Fruit fly (Drosophila melanogaster) whole organism, pupa: ENCODE data around the gene Acp32CD.

ENCODE experiments used
- CG10348 ChIP-seq: fragments of 200-800 bp; sonication (Bioruptor generic); IDR thresholded peaks from 2 replicates; pipeline ENCODE4 v1.3.6; 2022; ENCODE audit warnings: missing biosample characterization, missing genetic modification characterization
- CG13204 ChIP-seq: fragments of 200-800 bp; sonication (Bioruptor generic); optimal IDR thresholded peaks from 2 replicates; lab custom pipeline; 2018; ENCODE audit warnings: missing biosample characterization, mild to moderate bottlenecking, missing genetic modification characterization, moderate library complexity
- CG32121 ChIP-seq: fragments of 200-800 bp; sonication (Bioruptor generic); IDR thresholded peaks from 2 replicates; pipeline ENCODE4 v1.3.6; 2022; ENCODE audit warnings: missing biosample characterization, missing genetic modification characterization
- CG9948 ChIP-seq: fragments of 200-800 bp; sonication (Bioruptor generic); optimal IDR thresholded peaks from 2 replicates; lab custom pipeline; 2018; ENCODE audit warnings: missing biosample characterization, mild to moderate bottlenecking, missing genetic modification characterization, moderate library complexity
- EcR ChIP-seq: fragments of 200-800 bp; sonication (Bioruptor generic); optimal IDR thresholded peaks from 3 replicates; lab custom pipeline; 2019; ENCODE audit warnings: missing biosample characterization, missing genetic modification characterization, mild to moderate bottlenecking, moderate library complexity, missing genetic modification reagents
- Ets98B ChIP-seq: fragments of 200-800 bp; sonication (Bioruptor generic); IDR thresholded peaks from 2 replicates; pipeline ENCODE4 v1.3.6; 2022; ENCODE audit warnings: missing biosample characterization, missing genetic modification characterization
- Pif1A ChIP-seq: fragments of 200-800 bp; sonication (Bioruptor generic); optimal IDR thresholded peaks from 3 replicates; lab custom pipeline; 2016; ENCODE audit warnings: missing biosample characterization, missing genetic modification characterization

dm6 chr2L:10988026-10988425 is 27.4 kb upstream of the Acp32CD start:
- no peak for TF ChIP-seq Ets98B
- no peak for TF ChIP-seq Pif1A (GFP tag; lab: Kevin White, UChicago)
- TF ChIP-seq EcR (GFP tag; lab: Kevin White, UChicago): no peak
- no peak for TF ChIP-seq CG32121
- no peak for TF ChIP-seq CG10348 (GFP tag; lab: Robert Waterston, UW)
- TF ChIP-seq CG9948 (tag; lab: Kevin White, UChicago): no peak
- no peak for TF ChIP-seq CG13204
